Worm (Caenorhabditis elegans) whole organism, midembryonic: ENCODE measurements around the gene tmem-120.

Source experiments
- T22C8.4 ChIP-seq: fragments of 200-800 bp; sonication (Bioruptor generic); IDR thresholded peaks from 2 replicates; pipeline ENCODE4 v1.3.6; 2022; ENCODE audit warnings: missing genetic modification characterization, missing compliant biosample characterization
- cog-1 ChIP-seq: sonication (generic microtip); optimal IDR thresholded peaks from 2 replicates; lab custom pipeline; 2016; ENCODE audit warnings: missing genetic modification characterization, missing compliant biosample characterization
- flt-1 ChIP-seq: fragments of 200-800 bp; sonication (Bioruptor generic); IDR thresholded peaks from 2 replicates; pipeline ENCODE4 v1.3.6; 2022; ENCODE audit warnings: missing genetic modification characterization, missing compliant biosample characterization
- klf-2 ChIP-seq: fragments of 200-800 bp; sonication (Bioruptor generic); conservative IDR thresholded peaks from 2 replicates; pipeline ENCODE4 v1.3.6; 2022; ENCODE audit warnings: missing genetic modification reagents, missing genetic modification characterization, missing compliant biosample characterization
- med-1 ChIP-seq: sonication (generic microtip); optimal IDR thresholded peaks from 2 replicates; lab custom pipeline; 2017; ENCODE audit warnings: missing genetic modification characterization, mild to moderate bottlenecking, missing compliant biosample characterization, antibody characterized with exemption, missing genetic modification reagents; ENCODE audit not compliant: insufficient read depth
- ref-1 ChIP-seq: fragments of 200-800 bp; sonication (Bioruptor generic); conservative IDR thresholded peaks from 2 replicates; pipeline ENCODE4 v1.3.6; 2022; ENCODE audit warnings: missing genetic modification reagents, missing genetic modification characterization, missing compliant biosample characterization
- tab-1 ChIP-seq: fragments of 200-800 bp; sonication (Bioruptor generic); IDR thresholded peaks from 2 replicates; pipeline ENCODE4 v1.3.6; 2022; ENCODE audit warnings: missing genetic modification characterization, missing compliant biosample characterization
- ztf-23 ChIP-seq: fragments of 200-800 bp; sonication (Bioruptor generic); IDR thresholded peaks from 2 replicates; pipeline ENCODE4 v1.3.6; 2022; ENCODE audit warnings: missing genetic modification reagents, missing genetic modification characterization, missing compliant biosample characterization
- ztf-29 ChIP-seq: fragments of 200-800 bp; sonication (Bioruptor generic); IDR thresholded peaks from 2 replicates; pipeline ENCODE4 v1.3.6; 2022; ENCODE audit warnings: missing genetic modification reagents, missing genetic modification characterization, missing compliant biosample characterization

tmem-120 gene

ce11 chrIII:1517893-1518292 is at the start of gene tmem-120:
TSS of gene tmem-120 (minus strand) at chrIII:1517993.
- TF ChIP-seq cog-1 (tag; lab: Kevin White, UChicago) = no peak
- TF ChIP-seq klf-2 (GFP tag; lab: Robert Waterston, UW) = no peak
- no peak for TF ChIP-seq flt-1 (GFP tag; lab: Robert Waterston, UW)
- no peak for TF ChIP-seq ztf-29 (GFP tag; lab: Robert Waterston, UW)
- TF ChIP-seq T22C8.4 (GFP tag; lab: Robert Waterston, UW) = no peak
- no peak for TF ChIP-seq tab-1 (GFP tag; lab: Robert Waterston, UW)
- TF ChIP-seq ref-1 (GFP tag; lab: Robert Waterston, UW) = no peak
- TF ChIP-seq med-1 = no peak
- no peak for TF ChIP-seq ztf-23 (GFP tag; lab: Robert Waterston, UW)

DNA sequence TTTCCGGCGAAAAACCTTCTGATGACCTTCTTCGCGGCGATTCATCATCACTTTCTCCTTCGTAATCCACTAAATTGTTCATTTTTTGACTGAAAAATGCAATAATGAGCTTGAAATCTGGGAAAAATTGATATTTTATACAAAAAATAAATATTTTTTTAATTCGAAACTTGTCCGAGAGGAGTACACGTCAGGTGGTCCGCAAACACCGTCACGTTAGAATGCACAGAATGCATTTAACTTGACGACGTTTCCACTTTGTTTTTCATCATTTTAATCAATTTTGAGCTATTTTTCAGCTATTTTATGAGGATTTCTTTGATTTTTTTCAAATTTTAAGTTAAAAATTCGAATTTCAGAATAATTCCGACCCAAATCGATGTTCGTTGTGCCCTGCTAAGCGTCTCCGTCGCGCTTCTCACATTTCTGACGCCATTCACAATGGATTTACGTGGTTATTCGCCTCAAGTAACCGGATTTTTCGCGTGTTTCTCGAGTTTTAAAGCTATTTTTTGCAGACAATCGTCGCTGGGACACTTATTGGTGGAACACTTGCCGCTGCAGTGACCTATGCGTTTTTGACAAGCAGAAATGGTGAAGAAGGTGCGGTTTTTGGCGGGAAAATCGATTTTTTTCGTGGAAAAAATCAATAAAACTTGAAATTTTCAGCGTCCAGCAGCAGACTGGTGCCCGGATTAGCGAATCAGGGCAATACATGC is 40.8 kb upstream of the tmem-120 start, which contains the start of the genes eelo-1 and Y67D2.2:
Gene eelo-1, minus strand, starts transcription at position 89 of the 719 bp plus-strand sequence.
Gene Y67D2.2, plus strand, starts transcription at position 360 of the 719 bp plus-strand sequence.
- TF ChIP-seq T22C8.4 (GFP tag; lab: Robert Waterston, UW) = peak; percentile 8; the same call in 1 of the 2 replicates
- TF ChIP-seq tab-1 (GFP tag; lab: Robert Waterston, UW) = no peak
- TF ChIP-seq flt-1 (GFP tag; lab: Robert Waterston, UW) = no peak
- TF ChIP-seq ref-1 (GFP tag; lab: Robert Waterston, UW) = no peak

ce11 chrIII:1554347-1554746 is 36.6 kb upstream of the tmem-120 start, which contains the start of gene ddx-35:
TSS of gene ddx-35 (minus strand) at chrIII:1554447.
- TF ChIP-seq T22C8.4 (GFP tag; lab: Robert Waterston, UW) = no peak
- no peak for TF ChIP-seq flt-1 (GFP tag; lab: Robert Waterston, UW)
- no peak for TF ChIP-seq ztf-23 (GFP tag; lab: Robert Waterston, UW)
- TF ChIP-seq tab-1 (GFP tag; lab: Robert Waterston, UW) = no peak
- no peak for TF ChIP-seq cog-1 (tag; lab: Kevin White, UChicago)
- no peak for TF ChIP-seq ref-1 (GFP tag; lab: Robert Waterston, UW)
- no peak for TF ChIP-seq med-1
- no peak for TF ChIP-seq klf-2 (GFP tag; lab: Robert Waterston, UW)
- no peak for TF ChIP-seq ztf-29 (GFP tag; lab: Robert Waterston, UW)

ce11 chrIII:1543406-1544011 is 25.7 kb upstream of the tmem-120 start:
- TF ChIP-seq T22C8.4 (GFP tag; lab: Robert Waterston, UW) = peak; percentile 51; the same call in 1 of the 2 replicates
- no peak for TF ChIP-seq ztf-23 (GFP tag; lab: Robert Waterston, UW)

- TF ChIP-seq cog-1 (tag; lab: Kevin White, UChicago) = no peak
- no peak for TF ChIP-seq klf-2 (GFP tag; lab: Robert Waterston, UW)
- no peak for TF ChIP-seq ztf-29 (GFP tag; lab: Robert Waterston, UW)
- TF ChIP-seq ztf-23 (GFP tag; lab: Robert Waterston, UW) = no peak
- no peak for TF ChIP-seq T22C8.4 (GFP tag; lab: Robert Waterston, UW)
- no peak for TF ChIP-seq med-1
- no peak for TF ChIP-seq tab-1 (GFP tag; lab: Robert Waterston, UW)
- no peak for TF ChIP-seq ref-1 (GFP tag; lab: Robert Waterston, UW)
- TF ChIP-seq flt-1 (GFP tag; lab: Robert Waterston, UW) = no peak
Measured at ce11 chrIII:1540100-1540695, 22.4 kb upstream of the tmem-120 start, which contains the start of the genes Y67D2.5 and cisd-3.2. TSS of gene Y67D2.5 (minus strand) at chrIII:1540244. TSS of gene cisd-3.2 (plus strand) at chrIII:1540493.

DNA sequence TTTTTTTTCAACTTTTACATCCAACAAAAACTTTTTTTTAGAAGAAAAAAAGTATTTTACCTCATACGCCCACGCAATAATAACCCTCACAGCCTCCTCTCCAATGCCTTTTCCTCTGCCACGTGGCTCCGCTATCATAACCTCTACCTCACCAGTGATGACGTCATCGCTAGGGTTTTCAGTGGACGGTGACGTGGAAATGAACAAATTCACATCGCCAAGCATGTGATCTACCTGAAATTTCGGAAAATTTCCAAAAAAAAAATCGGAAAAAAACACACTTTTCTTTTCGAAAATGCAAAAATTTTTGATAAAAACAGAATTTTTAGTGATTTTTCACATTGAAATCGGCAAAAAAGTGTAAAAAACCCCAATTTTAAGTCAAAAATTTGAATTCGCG is 21.6 kb upstream of the tmem-120 start:
- TF ChIP-seq ztf-23 (GFP tag; lab: Robert Waterston, UW) (no peak), cog-1 (tag; lab: Kevin White, UChicago) (no peak), ztf-29 (GFP tag; lab: Robert Waterston, UW) (no peak), med-1 (no peak), tab-1 (GFP tag; lab: Robert Waterston, UW) (no peak), T22C8.4 (GFP tag; lab: Robert Waterston, UW) (no peak), klf-2 (GFP tag; lab: Robert Waterston, UW) (no peak), flt-1 (GFP tag; lab: Robert Waterston, UW) (no peak), ref-1 (GFP tag; lab: Robert Waterston, UW) (no peak)

DNA sequence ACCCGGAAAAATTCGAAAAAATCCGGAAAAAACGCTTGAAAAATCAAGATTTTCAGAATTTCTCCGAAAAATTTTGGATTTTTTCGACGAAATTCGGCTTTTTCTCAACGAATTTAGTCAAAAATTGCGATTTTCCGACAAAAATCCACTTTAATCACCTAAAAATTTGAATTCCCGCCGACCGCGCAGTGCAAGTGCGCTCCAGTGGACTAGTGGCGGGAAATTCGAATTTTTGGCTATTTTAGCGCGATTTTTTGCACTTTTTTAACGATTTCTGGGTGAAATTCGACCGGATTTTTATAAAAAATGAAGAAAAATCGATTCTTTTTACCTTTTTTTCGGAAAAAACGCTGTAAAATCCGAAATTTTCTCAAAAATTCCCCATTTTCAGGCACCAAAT is 16.6 kb upstream of the tmem-120 start:
- TF ChIP-seq flt-1 (GFP tag; lab: Robert Waterston, UW) = no peak
- TF ChIP-seq ref-1 (GFP tag; lab: Robert Waterston, UW) = no peak
- TF ChIP-seq ztf-23 (GFP tag; lab: Robert Waterston, UW) = no peak
- TF ChIP-seq klf-2 (GFP tag; lab: Robert Waterston, UW) = no peak
- TF ChIP-seq cog-1 (tag; lab: Kevin White, UChicago) = no peak
- no peak for TF ChIP-seq med-1
- TF ChIP-seq tab-1 (GFP tag; lab: Robert Waterston, UW) = no peak
- TF ChIP-seq ztf-29 (GFP tag; lab: Robert Waterston, UW) = no peak
- no peak for TF ChIP-seq T22C8.4 (GFP tag; lab: Robert Waterston, UW)

DNA sequence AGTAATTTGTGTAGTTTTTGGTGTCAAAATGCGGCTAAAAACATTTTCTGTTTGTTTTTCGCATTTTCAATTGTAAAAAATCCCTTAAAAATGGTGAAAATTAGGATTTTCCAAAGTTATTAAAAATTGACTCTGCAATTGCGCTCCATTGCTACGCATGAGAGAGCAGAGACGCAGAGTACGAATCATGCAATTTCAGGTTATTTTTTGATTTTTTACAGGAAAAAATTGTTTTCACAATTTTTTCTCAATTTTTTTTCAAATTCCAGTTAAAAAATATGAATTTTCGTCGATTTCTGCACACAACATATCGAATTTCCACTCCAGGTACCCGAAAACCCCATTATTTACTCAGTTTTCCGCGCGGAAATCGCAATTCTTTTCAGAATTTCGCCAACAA is 15.8 kb upstream of the tmem-120 start, which contains the start of gene mtg-1:
Gene mtg-1, plus strand, starts transcription at position 160 of the 400 bp plus-strand sequence.
- TF ChIP-seq T22C8.4 (GFP tag; lab: Robert Waterston, UW) (no peak), cog-1 (tag; lab: Kevin White, UChicago) (no peak), flt-1 (GFP tag; lab: Robert Waterston, UW) (0 out of 2 replicates have a peak, but pooled peaks have one; percentile 30), ztf-29 (GFP tag; lab: Robert Waterston, UW) (no peak), ztf-23 (GFP tag; lab: Robert Waterston, UW) (no peak), med-1 (no peak)
